Worm (Caenorhabditis elegans) whole organism, young adult: ENCODE measurements around the gene pqn-68.

Source experiments
- F55B11.4 ChIP-seq: sonication (generic microtip); optimal IDR thresholded peaks from 2 replicates; lab custom pipeline; 2016; ENCODE audit warnings: missing compliant biosample characterization, missing genetic modification characterization, borderline replicate concordance; ENCODE audit not compliant: insufficient read depth
- Y79H2A.3 ChIP-seq: fragments of 200-800 bp; sonication (Bioruptor generic); conservative IDR thresholded peaks from 2 replicates; pipeline ENCODE4 v1.3.6; 2022; ENCODE audit warnings: missing genetic modification reagents, missing genetic modification characterization, missing compliant biosample characterization
- ama-1 ChIP-seq, 3 experiments: fragments of 150-350 bp in 1 of 3; sonication (generic microtip) in 2 of 3; optimal IDR thresholded peaks; 2 replicates each; lab custom pipeline; 2014 to 2018; ENCODE audit warnings: missing biosample characterization in 2 of 3, missing genetic modification characterization in 2 of 3, missing genetic modification reagents in 2 of 3
- bed-2 ChIP-seq: fragments of 200-800 bp; sonication (Bioruptor generic); IDR thresholded peaks from 2 replicates; pipeline ENCODE4 v1.3.6; 2022; ENCODE audit warnings: missing genetic modification reagents, missing genetic modification characterization, missing compliant biosample characterization
- ceh-40 ChIP-seq: fragments of 200-800 bp; sonication (Bioruptor generic); IDR thresholded peaks from 2 replicates; pipeline ENCODE4 v1.3.6; 2022; ENCODE audit warnings: missing genetic modification characterization, missing compliant biosample characterization
- madf-10 ChIP-seq: sonication (generic microtip); optimal IDR thresholded peaks from 2 replicates; lab custom pipeline; 2016; ENCODE audit warnings: mild to moderate bottlenecking, missing genetic modification characterization, missing compliant biosample characterization
- mel-28 ChIP-seq: sonication (generic microtip); optimal IDR thresholded peaks from 2 replicates; lab custom pipeline; 2016; ENCODE audit warnings: borderline replicate concordance, mild to moderate bottlenecking, missing genetic modification characterization, missing compliant biosample characterization
- nfya-1 ChIP-seq: sonication (generic microtip); optimal IDR thresholded peaks from 2 replicates; lab custom pipeline; 2017; ENCODE audit warnings: antibody characterized with exemption, missing compliant biosample characterization, missing genetic modification characterization, borderline replicate concordance; ENCODE audit not compliant: insufficient read depth
- nhr-90 ChIP-seq: sonication (generic microtip); optimal IDR thresholded peaks from 2 replicates; lab custom pipeline; 2016; ENCODE audit warnings: missing genotype, mild to moderate bottlenecking, missing genetic modification characterization, missing compliant biosample characterization
- pha-4 ChIP-seq: fragments of 150-350 bp; sonication (generic microtip); optimal IDR thresholded peaks from 2 replicates; lab custom pipeline; 2014; ENCODE audit warnings: missing biosample characterization, missing genetic modification reagents, missing genetic modification characterization
- sdz-38 ChIP-seq: sonication (generic microtip); optimal IDR thresholded peaks from 2 replicates; lab custom pipeline; 2016; ENCODE audit warnings: missing genotype, missing genetic modification characterization, missing compliant biosample characterization
- snpc-4 ChIP-seq, 5 experiments: fragments of 150-350 bp in 1 of 5; sonication (generic microtip) in 4 of 5; optimal IDR thresholded peaks; 2 replicates each; lab custom pipeline; 2014 to 2018; ENCODE audit warnings: missing genetic modification characterization in 5 of 5, missing biosample characterization in 3 of 5, antibody characterized with exemption in 2 of 5, mild to moderate bottlenecking in 2 of 5, missing compliant biosample characterization in 2 of 5, missing genotype in 2 of 5, moderate library complexity in 2 of 5, missing genetic modification reagents in 1 of 5
- unc-62 ChIP-seq: fragments of 150-350 bp; optimal IDR thresholded peaks from 2 replicates; lab custom pipeline; 2014; ENCODE audit warnings: missing biosample characterization, missing genetic modification reagents, missing genetic modification characterization

DNA sequence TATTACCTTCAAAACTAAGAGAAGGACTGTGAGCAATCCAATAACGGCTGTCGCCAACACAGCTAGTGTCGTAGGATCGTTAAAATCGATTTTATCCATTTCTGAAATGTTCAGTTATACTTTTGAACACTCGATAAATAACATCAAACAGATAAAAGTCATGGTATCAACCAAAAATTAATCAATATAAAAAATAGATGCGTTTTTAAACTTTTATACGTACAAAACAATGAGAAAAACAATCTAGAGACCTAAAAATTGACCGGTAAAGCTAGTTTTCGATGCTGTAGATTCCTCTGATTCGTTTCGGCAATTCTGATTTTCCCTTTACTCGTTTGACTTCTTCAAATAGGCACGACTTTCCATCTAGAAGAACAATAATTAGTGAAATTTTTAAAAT is 14.7 kb downstream of the pqn-68 start, which contains the start of gene R186.3:
- no peak for TF ChIP-seq ama-1 (optimal IDR thresholded peaks at IDR 0.05; lab: Kevin White, UChicago)
- TF ChIP-seq ama-1 (GFP tag; optimal IDR thresholded peaks at IDR 0.05; lab: Kevin White, UChicago) = no peak
- no peak for TF ChIP-seq Y79H2A.3 (GFP tag; lab: Robert Waterston, UW)
- TF ChIP-seq unc-62 (GFP tag; lab: Kevin White, UChicago) = no peak
- no peak for TF ChIP-seq ceh-40 (GFP tag; lab: Robert Waterston, UW)
- no peak for TF ChIP-seq sdz-38
- no peak for TF ChIP-seq madf-10 (tag; lab: Kevin White, UChicago)
- TF ChIP-seq snpc-4 (GFP tag; optimal IDR thresholded peaks at IDR 0.05; lab: Kevin White, UChicago) = no peak
- TF ChIP-seq snpc-4 (tag; optimal IDR thresholded peaks at IDR 0.05; lab: Kevin White, UChicago) = no peak
- no peak for TF ChIP-seq F55B11.4
- no peak for TF ChIP-seq mel-28
- no peak for TF ChIP-seq bed-2 (GFP tag; lab: Robert Waterston, UW)
- no peak for TF ChIP-seq pha-4 (tag; lab: Kevin White, UChicago)
- TF ChIP-seq nfya-1 (tag; lab: Kevin White, UChicago) = no peak
- no peak for TF ChIP-seq nhr-90 (tag; lab: Kevin White, UChicago)
